Worm (Caenorhabditis elegans): ENCODE measurements around the gene math-28.

ce11 chrII:1728253-1728652, 34.9 kb upstream of the math-28 start, which contains the start of gene btb-9:
- no peak for TF ChIP-seq cog-1 (tag; optimal IDR thresholded peaks at IDR 0.05)
- TF ChIP-seq klf-2 (GFP tag; conservative IDR thresholded peaks at IDR 0.05), result no peak
- no peak for TF ChIP-seq ztf-29 (GFP tag; IDR thresholded peaks at IDR 0.05)
- TF ChIP-seq ztf-23 (GFP tag; IDR thresholded peaks at IDR 0.05), result no peak
- TF ChIP-seq T22C8.4 (GFP tag; IDR thresholded peaks at IDR 0.05), result no peak
- no peak for TF ChIP-seq tab-1 (GFP tag; IDR thresholded peaks at IDR 0.05)
- no peak for TF ChIP-seq flt-1 (GFP tag; IDR thresholded peaks at IDR 0.05)
- TF ChIP-seq ref-1 (GFP tag; conservative IDR thresholded peaks at IDR 0.05), result no peak
